Fruit fly (Drosophila melanogaster) whole organism, embryonic: ENCODE results near the gene Obp19d.

Experiments used
- B-H1 ChIP-seq: fragments of 200-800 bp; sonication (Bioruptor generic); IDR thresholded peaks from 3 replicates; pipeline ENCODE4 v1.3.6; 2022; ENCODE audit warnings: missing biosample characterization, missing genetic modification characterization
- CG10543 ChIP-seq: fragments of 200-800 bp; sonication (Bioruptor generic); optimal IDR thresholded peaks from 3 replicates; lab custom pipeline; 2017; ENCODE audit warnings: missing biosample characterization, mild to moderate bottlenecking, missing genetic modification characterization, moderate library complexity
- CG13296 ChIP-seq: fragments of 200-800 bp; sonication (Bioruptor generic); optimal IDR thresholded peaks from 3 replicates; lab custom pipeline; 2018; ENCODE audit warnings: missing biosample characterization, mild to moderate bottlenecking, missing genetic modification characterization
- CG15601 ChIP-seq: fragments of 200-800 bp; sonication (Bioruptor generic); optimal IDR thresholded peaks from 3 replicates; lab custom pipeline; 2019; ENCODE audit warnings: missing biosample characterization, mild to moderate bottlenecking, missing genetic modification characterization, moderate library complexity
- CG17186 ChIP-seq: fragments of 200-800 bp; sonication (Bioruptor generic); optimal IDR thresholded peaks from 3 replicates; lab custom pipeline; 2017; ENCODE audit warnings: missing biosample characterization, missing genetic modification reagents, missing genetic modification characterization
- CG18476 ChIP-seq: fragments of 200-800 bp; sonication (Bioruptor generic); optimal IDR thresholded peaks from 2 replicates; lab custom pipeline; 2016; ENCODE audit warnings: missing biosample characterization, mild to moderate bottlenecking, missing genetic modification characterization
- CG2116 ChIP-seq: fragments of 200-800 bp; sonication (Bioruptor generic); optimal IDR thresholded peaks from 3 replicates; lab custom pipeline; 2018; ENCODE audit warnings: missing biosample characterization, mild to moderate bottlenecking, missing genetic modification characterization
- CG2129 ChIP-seq: fragments of 200-800 bp; sonication (Bioruptor generic); IDR thresholded peaks from 2 replicates; pipeline ENCODE4 v1.3.6; 2022; ENCODE audit warnings: missing biosample characterization, missing genetic modification characterization; ENCODE audit not compliant: partially characterized antibody
- CG31388 ChIP-seq: fragments of 200-800 bp; sonication (Bioruptor generic); optimal IDR thresholded peaks from 2 replicates; lab custom pipeline; 2016; ENCODE audit warnings: missing biosample characterization, missing genetic modification characterization
- CG43689 ChIP-seq: fragments of 200-800 bp; sonication (Bioruptor generic); IDR thresholded peaks from 2 replicates; pipeline ENCODE4 v1.3.6; 2022; ENCODE audit warnings: missing biosample characterization, missing genetic modification characterization
- CG6654 ChIP-seq: fragments of 200-800 bp; sonication (Bioruptor generic); optimal IDR thresholded peaks from 2 replicates; lab custom pipeline; 2017; ENCODE audit warnings: missing biosample characterization, mild to moderate bottlenecking, missing genetic modification characterization
- CG6854 ChIP-seq: fragments of 200-800 bp; sonication (Bioruptor generic); optimal IDR thresholded peaks from 3 replicates; lab custom pipeline; 2017; ENCODE audit warnings: missing biosample characterization, mild to moderate bottlenecking, missing genetic modification characterization
- CTCF ChIP-seq: fragments of 200-800 bp; sonication (Bioruptor generic); optimal IDR thresholded peaks from 2 replicates; lab custom pipeline; 2017; ENCODE audit warnings: missing biosample characterization, mild to moderate bottlenecking, missing genetic modification characterization, moderate library complexity
- Chrac-16 ChIP-seq: fragments of 200-800 bp; sonication (Bioruptor generic); optimal IDR thresholded peaks from 3 replicates; lab custom pipeline; 2016; ENCODE audit warnings: missing biosample characterization, missing genetic modification characterization
- Dll ChIP-seq: fragments of 200-800 bp; sonication (Bioruptor generic); IDR thresholded peaks from 4 replicates; pipeline ENCODE4 v1.3.6; 2022; ENCODE audit warnings: missing biosample characterization, missing genetic modification characterization; ENCODE audit not compliant: partially characterized antibody
- E2f2 ChIP-seq: fragments of 200-800 bp; sonication (Bioruptor generic); IDR thresholded peaks from 2 replicates; pipeline ENCODE4 v1.3.6; 2022; ENCODE audit warnings: missing biosample characterization, missing genetic modification characterization
- HLHmδ ChIP-seq: fragments of 200-800 bp; sonication (Bioruptor generic); optimal IDR thresholded peaks from 2 replicates; lab custom pipeline; 2018; ENCODE audit warnings: missing biosample characterization, mild to moderate bottlenecking, missing genetic modification characterization, moderate library complexity
- Hand ChIP-seq: fragments of 200-800 bp; sonication (Bioruptor generic); optimal IDR thresholded peaks from 2 replicates; lab custom pipeline; 2017; ENCODE audit warnings: mild to moderate bottlenecking, missing biosample characterization, missing genetic modification reagents, missing genetic modification characterization
- Nf-YA ChIP-seq: fragments of 200-800 bp; sonication (Bioruptor generic); IDR thresholded peaks from 2 replicates; pipeline ENCODE4 v1.3.6; 2022; ENCODE audit warnings: missing biosample characterization, missing genetic modification characterization
- Side ChIP-seq: fragments of 200-800 bp; sonication (Bioruptor generic); optimal IDR thresholded peaks from 2 replicates; lab custom pipeline; 2016; ENCODE audit warnings: missing biosample characterization, missing genetic modification characterization
- ase ChIP-seq: fragments of 200-800 bp; sonication (Bioruptor generic); IDR thresholded peaks from 3 replicates; pipeline ENCODE4 v1.3.6; 2022; ENCODE audit warnings: missing biosample characterization, missing genetic modification characterization
- ato ChIP-seq: fragments of 200-800 bp; sonication (Bioruptor generic); IDR thresholded peaks from 2 replicates; pipeline ENCODE4 v1.3.6; 2022; ENCODE audit warnings: missing biosample characterization, missing genetic modification characterization; ENCODE audit not compliant: partially characterized antibody
- bowl ChIP-seq: fragments of 200-800 bp; sonication (Bioruptor generic); IDR thresholded peaks from 2 replicates; pipeline ENCODE4 v1.3.6; 2022; ENCODE audit warnings: missing biosample characterization, missing genetic modification characterization
- ci ChIP-seq: fragments of 200-800 bp; sonication (Bioruptor generic); IDR thresholded peaks from 3 replicates; pipeline ENCODE4 v1.3.6; 2022; ENCODE audit warnings: missing biosample characterization, missing genetic modification characterization
- gfzf ChIP-seq: fragments of 200-800 bp; sonication (Bioruptor generic); optimal IDR thresholded peaks from 2 replicates; lab custom pipeline; 2016; ENCODE audit warnings: missing biosample characterization, mild to moderate bottlenecking, missing genetic modification characterization, moderate library complexity
- hth ChIP-seq: fragments of >200 bp; optimal IDR thresholded peaks from 2 replicates; lab custom pipeline; 2017; ENCODE audit warnings: inconsistent platforms
- jing ChIP-seq: fragments of 200-800 bp; sonication (Bioruptor generic); optimal IDR thresholded peaks from 2 replicates; lab custom pipeline; 2018; ENCODE audit warnings: missing biosample characterization, mild to moderate bottlenecking, missing genetic modification characterization
- knrl ChIP-seq: fragments of 200-800 bp; sonication (Bioruptor generic); IDR thresholded peaks from 3 replicates; pipeline ENCODE4 v1.3.6; 2022; ENCODE audit warnings: missing biosample characterization, missing genetic modification characterization; ENCODE audit not compliant: partially characterized antibody
- maf-S ChIP-seq: fragments of 200-800 bp; sonication (Bioruptor generic); optimal IDR thresholded peaks from 2 replicates; lab custom pipeline; 2016; ENCODE audit warnings: missing biosample characterization, missing genetic modification characterization
- nau ChIP-seq: fragments of 200-800 bp; sonication (Bioruptor generic); optimal IDR thresholded peaks from 3 replicates; lab custom pipeline; 2017; ENCODE audit warnings: missing biosample characterization, mild to moderate bottlenecking, missing genetic modification characterization, missing genetic modification reagents
- peb ChIP-seq: fragments of 200-800 bp; sonication (Bioruptor generic); IDR thresholded peaks from 2 replicates; pipeline ENCODE4 v1.3.6; 2022; ENCODE audit warnings: missing biosample characterization, missing genetic modification characterization
- pho ChIP-seq: fragments of 200-800 bp; sonication (Bioruptor generic); optimal IDR thresholded peaks from 2 replicates; lab custom pipeline; 2016; ENCODE audit warnings: missing biosample characterization, missing genetic modification characterization
- ranshi ChIP-seq: fragments of 200-800 bp; sonication (Bioruptor generic); IDR thresholded peaks from 2 replicates; pipeline ENCODE4 v1.3.6; 2022; ENCODE audit warnings: missing biosample characterization, missing genetic modification characterization
- sd ChIP-seq: fragments of 200-800 bp; sonication (Bioruptor generic); optimal IDR thresholded peaks from 3 replicates; lab custom pipeline; 2018; ENCODE audit warnings: missing biosample characterization, mild to moderate bottlenecking, missing genetic modification characterization, moderate library complexity
- sob ChIP-seq: fragments of 200-800 bp; sonication (Bioruptor generic); IDR thresholded peaks from 2 replicates; pipeline ENCODE4 v1.3.6; 2022; ENCODE audit warnings: missing biosample characterization, missing genetic modification characterization
- tna ChIP-seq: fragments of 200-800 bp; sonication (Bioruptor generic); IDR thresholded peaks from 2 replicates; pipeline ENCODE4 v1.3.6; 2022; ENCODE audit warnings: missing biosample characterization, missing genetic modification characterization; ENCODE audit not compliant: partially characterized antibody
- toy ChIP-seq: fragments of 200-800 bp; sonication (Bioruptor generic); IDR thresholded peaks from 2 replicates; pipeline ENCODE4 v1.3.6; 2022; ENCODE audit warnings: missing biosample characterization, missing genetic modification characterization
- wdn ChIP-seq: fragments of 200-800 bp; sonication (Bioruptor generic); IDR thresholded peaks from 2 replicates; pipeline ENCODE4 v1.3.6; 2022; ENCODE audit warnings: missing biosample characterization, missing genetic modification characterization

The Obp19d gene

DNA sequence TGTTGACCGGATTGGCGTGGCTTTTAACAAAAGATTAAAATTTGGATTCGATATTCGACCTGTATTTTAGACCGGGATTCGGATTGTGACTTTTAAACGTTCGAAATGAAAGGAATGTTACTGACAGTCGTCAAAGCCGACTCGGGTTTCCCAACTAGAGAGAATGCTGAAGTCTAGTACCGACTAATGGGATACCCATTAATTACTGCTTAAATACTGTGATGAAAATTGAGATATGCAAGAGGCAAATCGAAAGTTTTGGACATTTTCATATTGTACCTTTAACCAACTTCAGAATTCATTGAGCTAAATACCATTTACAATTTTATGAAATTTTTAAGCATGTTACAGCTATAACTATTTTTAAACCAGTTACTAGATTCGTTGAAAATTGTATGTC is 5.3 kb upstream of the Obp19d start, which contains the start of gene CG15458:
Gene CG15458 (minus strand): TSS at position 101 of the 400 bp plus-strand sequence.
- no peak for TF ChIP-seq CG2129 (GFP tag; lab: Robert Waterston, UW)
- no peak for TF ChIP-seq CG10543 (GFP tag; lab: Kevin White, UChicago)
- no peak for TF ChIP-seq CG13296 (GFP tag; lab: Kevin White, UChicago)
- TF ChIP-seq ci (GFP tag; lab: Robert Waterston, UW): no peak

DNA sequence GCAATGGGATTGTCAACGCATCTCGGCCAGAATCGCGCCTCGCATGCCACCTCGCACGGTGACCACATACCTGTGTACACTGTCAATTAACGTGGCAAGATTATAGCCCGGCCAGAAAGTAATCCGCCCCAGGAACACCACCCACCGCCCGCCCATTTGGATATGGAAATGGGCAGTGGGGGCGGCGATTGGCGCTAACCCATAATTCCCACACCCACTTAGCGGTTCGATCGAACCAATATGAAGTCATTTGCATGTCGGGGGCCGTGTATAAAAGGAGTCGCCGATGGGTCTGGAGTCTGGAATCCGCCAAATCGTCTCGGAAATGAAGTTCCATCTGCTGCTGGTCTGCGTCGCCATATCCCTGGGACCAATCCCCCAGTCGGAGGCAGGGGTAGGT is 4.0 kb upstream of the Obp19d start, which contains the start of gene Obp19a:
Gene Obp19a (plus strand): TSS at position 301 of the 400 bp plus-strand sequence.
- TF ChIP-seq Chrac-16 (GFP tag; lab: Kevin White, UChicago) (no peak), pho (GFP tag; lab: Kevin White, UChicago) (no peak), tna (GFP tag; lab: Robert Waterston, UW) (no peak), CG15601 (tag; lab: Kevin White, UChicago) (no peak), B-H1 (GFP tag; lab: Robert Waterston, UW) (no peak), gfzf (GFP tag; lab: Kevin White, UChicago) (no peak), CTCF (GFP tag; lab: Kevin White, UChicago) (no peak), peb (GFP tag; lab: Robert Waterston, UW) (no peak), maf-S (GFP tag; lab: Kevin White, UChicago) (no peak), hth (lab: Kevin White, UChicago) (no peak), wdn (GFP tag; lab: Robert Waterston, UW) (no peak), CG43689 (GFP tag; lab: Robert Waterston, UW) (no peak), nau (GFP tag; lab: Kevin White, UChicago) (no peak), ase (no peak), E2f2 (GFP tag; lab: Robert Waterston, UW) (no peak), sd (tag; lab: Kevin White, UChicago) (no peak), HLHmδ (GFP tag; lab: Kevin White, UChicago) (no peak), bowl (GFP tag; lab: Robert Waterston, UW) (no peak), ato (GFP tag; lab: Robert Waterston, UW) (no peak)
- TF ChIP-seq, all 482 proteins: peak for 0

DNA sequence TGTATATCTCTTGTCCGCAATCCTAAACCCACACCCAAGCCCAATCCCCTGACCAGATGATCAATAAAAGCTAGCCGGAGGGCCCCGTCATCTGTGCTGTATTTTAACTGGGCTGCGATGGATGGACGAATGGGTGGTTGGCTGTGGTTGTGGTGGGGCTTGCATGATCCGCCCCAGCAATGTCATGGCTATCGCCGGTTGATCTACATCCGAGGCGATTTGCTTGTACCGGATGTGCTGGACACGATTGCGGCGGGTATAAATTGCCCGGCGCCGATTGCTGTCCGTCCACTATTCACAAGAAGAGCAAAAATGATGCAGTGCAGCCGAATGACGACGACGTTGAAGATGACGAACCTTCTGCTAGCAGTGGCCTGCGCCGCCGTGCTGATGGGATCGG is 3.0 kb upstream of the Obp19d start, which contains the start of gene Obp19b:
Gene Obp19b (plus strand): TSS at position 301 of the 400 bp plus-strand sequence.
- TF ChIP-seq ato (GFP tag; lab: Robert Waterston, UW): no peak
- no peak for TF ChIP-seq jing (GFP tag; lab: Kevin White, UChicago)
- no peak for TF ChIP-seq Dll (GFP tag; lab: Robert Waterston, UW)
- TF ChIP-seq sob: no peak
- TF ChIP-seq toy (GFP tag; lab: Robert Waterston, UW): no peak
- TF ChIP-seq CG31388: no peak
- TF ChIP-seq CG6654 (GFP tag; lab: Kevin White, UChicago): no peak
- TF ChIP-seq CG2116 (GFP tag; lab: Kevin White, UChicago): no peak
- no peak for TF ChIP-seq Side
- TF ChIP-seq CG18476 (GFP tag; lab: Kevin White, UChicago): no peak
- TF ChIP-seq knrl: no peak
- no peak for TF ChIP-seq Hand (GFP tag; lab: Kevin White, UChicago)
- TF ChIP-seq ranshi (GFP tag; lab: Robert Waterston, UW): no peak
- no peak for TF ChIP-seq Nf-YA (GFP tag; lab: Robert Waterston, UW)
- no peak for TF ChIP-seq CG6854
- no peak for TF ChIP-seq CG17186
